Worm (Caenorhabditis elegans) whole organism, L4 larva: ENCODE data around the gene taf-11.1.

Source experiments
- D1046.2 ChIP-seq: fragments of 200-800 bp; sonication (Bioruptor generic); IDR thresholded peaks from 2 replicates; pipeline ENCODE4 v1.3.6; 2022; ENCODE audit warnings: missing genetic modification characterization, missing compliant biosample characterization
- F10B5.3 ChIP-seq: sonication (generic microtip); optimal IDR thresholded peaks from 2 replicates; lab custom pipeline; 2016; ENCODE audit warnings: mild to moderate bottlenecking, missing genetic modification characterization, missing compliant biosample characterization
- F37D6.2 ChIP-seq: sonication (generic microtip); optimal IDR thresholded peaks from 2 replicates; lab custom pipeline; 2016; ENCODE audit warnings: mild to moderate bottlenecking, missing genetic modification characterization, missing compliant biosample characterization
- F49E8.2 ChIP-seq: sonication (generic microtip); optimal IDR thresholded peaks from 2 replicates; lab custom pipeline; 2016; ENCODE audit warnings: missing compliant biosample characterization, mild to moderate bottlenecking, missing genetic modification characterization, borderline replicate concordance
- T20F7.1 ChIP-seq: fragments of 200-800 bp; sonication (Bioruptor generic); optimal IDR thresholded peaks from 2 replicates; lab custom pipeline; 2018; ENCODE audit warnings: mild to moderate bottlenecking, missing genetic modification characterization, missing compliant biosample characterization
- Y105C5A.15 ChIP-seq: fragments of 200-800 bp; sonication (Bioruptor generic); IDR thresholded peaks from 2 replicates; pipeline ENCODE4 v1.3.6; 2022; ENCODE audit warnings: missing genetic modification characterization, missing compliant biosample characterization
- Y75B8A.6 ChIP-seq: fragments of 200-800 bp; sonication (Bioruptor generic); IDR thresholded peaks from 2 replicates; pipeline ENCODE4 v1.3.6; 2022; ENCODE audit warnings: missing genetic modification reagents, missing genetic modification characterization, missing compliant biosample characterization
- aly-2 ChIP-seq: sonication (generic microtip); optimal IDR thresholded peaks from 2 replicates; lab custom pipeline; 2018; ENCODE audit warnings: missing biosample characterization, missing genetic modification characterization
- ceh-20 ChIP-seq: fragments of 200-800 bp; sonication (Bioruptor generic); IDR thresholded peaks from 2 replicates; pipeline ENCODE4 v1.3.6; 2022; ENCODE audit warnings: missing genetic modification reagents, missing genetic modification characterization, missing compliant biosample characterization
- ceh-28 ChIP-seq: fragments of 150-350 bp; optimal IDR thresholded peaks from 2 replicates; lab custom pipeline; 2014; ENCODE audit warnings: missing biosample characterization, missing genetic modification reagents, missing genetic modification characterization
- ceh-44 ChIP-seq: fragments of 200-800 bp; sonication (Bioruptor generic); IDR thresholded peaks from 2 replicates; pipeline ENCODE4 v1.3.6; 2022; ENCODE audit warnings: missing genetic modification reagents, missing genetic modification characterization, missing compliant biosample characterization
- ces-1 ChIP-seq: fragments of 150-350 bp; sonication (generic microtip); optimal IDR thresholded peaks from 4 replicates; lab custom pipeline; 2014; ENCODE audit warnings: missing biosample characterization, missing genetic modification reagents, missing genetic modification characterization
- ctbp-1 ChIP-seq: fragments of 200-800 bp; sonication (Bioruptor generic); IDR thresholded peaks from 2 replicates; pipeline ENCODE4 v1.3.6; 2022; ENCODE audit warnings: missing genetic modification reagents, missing genetic modification characterization, missing compliant biosample characterization
- daf-16 ChIP-seq, 3 experiments: sonication (generic microtip); optimal IDR thresholded peaks; 2 replicates each; lab custom pipeline; 2016 to 2017; ENCODE audit warnings: missing genetic modification characterization in 3 of 3, missing genetic modification reagents in 3 of 3, mild to moderate bottlenecking in 2 of 3, missing compliant biosample characterization in 2 of 3, missing biosample characterization in 1 of 3, moderate library complexity in 1 of 3
- daf-19 ChIP-seq: fragments of 200-800 bp; sonication (Bioruptor generic); conservative IDR thresholded peaks from 2 replicates; pipeline ENCODE4 v1.3.6; 2022; ENCODE audit warnings: missing genetic modification characterization, missing compliant biosample characterization
- dmd-9 ChIP-seq: fragments of 200-800 bp; sonication (Bioruptor generic); IDR thresholded peaks from 2 replicates; pipeline ENCODE4 v1.3.6; 2022; ENCODE audit warnings: missing genetic modification reagents, missing genetic modification characterization, missing compliant biosample characterization
- duxl-1 ChIP-seq: sonication (generic microtip); optimal IDR thresholded peaks from 2 replicates; lab custom pipeline; 2016; ENCODE audit warnings: mild to moderate bottlenecking, missing genetic modification characterization, moderate library complexity, missing compliant biosample characterization; ENCODE audit not compliant: poor library complexity
- fos-1 ChIP-seq: fragments of 150-350 bp; optimal IDR thresholded peaks from 2 replicates; lab custom pipeline; 2014; ENCODE audit warnings: missing biosample characterization, missing genetic modification characterization
- hif-1 ChIP-seq, 2 experiments: sonication (generic microtip); optimal IDR thresholded peaks; 2 replicates each; lab custom pipeline; 2016 to 2017; ENCODE audit warnings: missing compliant biosample characterization in 2 of 2, missing genetic modification characterization in 2 of 2, missing genetic modification reagents in 2 of 2, missing genotype in 2 of 2, mild to moderate bottlenecking in 1 of 2
- hlh-11 ChIP-seq: fragments of 200-800 bp; sonication (Bioruptor generic); optimal IDR thresholded peaks from 2 replicates; lab custom pipeline; 2018; ENCODE audit warnings: mild to moderate bottlenecking, missing genetic modification characterization, missing compliant biosample characterization
- hlh-30 ChIP-seq: sonication (generic microtip); optimal IDR thresholded peaks from 2 replicates; lab custom pipeline; 2017; ENCODE audit warnings: antibody characterized with exemption, mild to moderate bottlenecking, missing genetic modification characterization, missing compliant biosample characterization; ENCODE audit not compliant: insufficient read depth
- lin-1 ChIP-seq: fragments of 200-800 bp; sonication (Bioruptor generic); IDR thresholded peaks from 2 replicates; pipeline ENCODE4 v1.3.6; 2022; ENCODE audit warnings: missing genetic modification reagents, missing genetic modification characterization, missing compliant biosample characterization
- lin-39 ChIP-seq: fragments of 150-350 bp; optimal IDR thresholded peaks from 2 replicates; lab custom pipeline; 2014; ENCODE audit warnings: missing biosample characterization, missing genetic modification reagents, missing genetic modification characterization
- lsy-2 ChIP-seq, 2 experiments: fragments of 150-350 bp in 1 of 2; sonication (generic microtip) in 1 of 2; optimal IDR thresholded peaks; 2 replicates each; lab custom pipeline; 2014 to 2017; ENCODE audit warnings: missing biosample characterization in 2 of 2, missing genetic modification characterization in 2 of 2
- madf-5 ChIP-seq, 2 experiments: fragments of 200-800 bp; sonication (Bioruptor generic); IDR thresholded peaks; 2 replicates each; pipeline ENCODE4 v1.3.6; 2022; ENCODE audit warnings: missing compliant biosample characterization in 2 of 2, missing genetic modification characterization in 2 of 2
- madf-9 ChIP-seq: fragments of 200-800 bp; sonication (Bioruptor generic); conservative IDR thresholded peaks from 2 replicates; pipeline ENCODE4 v1.3.6; 2022; ENCODE audit warnings: missing genetic modification reagents, missing genetic modification characterization, missing compliant biosample characterization
- mep-1 ChIP-seq: fragments of 150-350 bp; sonication (generic microtip); optimal IDR thresholded peaks from 3 replicates; lab custom pipeline; 2014; ENCODE audit warnings: missing biosample characterization, missing genetic modification characterization
- mes-2 ChIP-seq: sonication (generic microtip); optimal IDR thresholded peaks from 2 replicates; lab custom pipeline; 2016; ENCODE audit warnings: missing genotype, mild to moderate bottlenecking, missing genetic modification characterization, missing compliant biosample characterization; ENCODE audit not compliant: poor library complexity, severe bottlenecking
- mxl-3 ChIP-seq: fragments of 200-800 bp; sonication (Bioruptor generic); optimal IDR thresholded peaks from 2 replicates; lab custom pipeline; 2018; ENCODE audit warnings: mild to moderate bottlenecking, missing genetic modification characterization, missing compliant biosample characterization
- nhr-10 ChIP-seq: fragments of 150-350 bp; optimal IDR thresholded peaks from 2 replicates; lab custom pipeline; 2014; ENCODE audit warnings: missing biosample characterization, missing genetic modification characterization
- nhr-102 ChIP-seq: sonication (generic microtip); optimal IDR thresholded peaks from 2 replicates; lab custom pipeline; 2016; ENCODE audit warnings: mild to moderate bottlenecking, missing genetic modification characterization, moderate library complexity, missing compliant biosample characterization
- nhr-237 ChIP-seq: sonication (generic microtip); optimal IDR thresholded peaks from 2 replicates; lab custom pipeline; 2017; ENCODE audit warnings: missing biosample characterization, missing genetic modification characterization
- nhr-25 ChIP-seq: sonication (generic microtip); optimal IDR thresholded peaks from 2 replicates; lab custom pipeline; 2017; ENCODE audit warnings: missing genetic modification characterization, mild to moderate bottlenecking, missing compliant biosample characterization, antibody characterized with exemption, moderate library complexity, borderline replicate concordance; ENCODE audit not compliant: insufficient read depth
- nhr-6 ChIP-seq: fragments of 150-350 bp; optimal IDR thresholded peaks from 2 replicates; lab custom pipeline; 2014; ENCODE audit warnings: missing biosample characterization, missing genetic modification characterization
- nhr-76 ChIP-seq: fragments of 150-350 bp; optimal IDR thresholded peaks from 2 replicates; lab custom pipeline; 2014; ENCODE audit warnings: missing biosample characterization, missing genetic modification characterization
- nhr-77 ChIP-seq: fragments of 150-350 bp; optimal IDR thresholded peaks from 2 replicates; lab custom pipeline; 2014; ENCODE audit warnings: missing biosample characterization, missing genetic modification characterization
- pqm-1 ChIP-seq: sonication (generic microtip); optimal IDR thresholded peaks from 2 replicates; lab custom pipeline; 2017; ENCODE audit warnings: missing biosample characterization, missing genetic modification characterization
- rbr-2 ChIP-seq: sonication (generic microtip); optimal IDR thresholded peaks from 2 replicates; lab custom pipeline; 2016; ENCODE audit warnings: missing genotype, missing genetic modification characterization, missing compliant biosample characterization
- sdz-12 ChIP-seq: fragments of 200-800 bp; sonication (Bioruptor generic); optimal IDR thresholded peaks from 2 replicates; lab custom pipeline; 2018; ENCODE audit warnings: mild to moderate bottlenecking, missing genetic modification characterization, missing compliant biosample characterization
- set-16 ChIP-seq: fragments of 200-800 bp; sonication (Bioruptor generic); IDR thresholded peaks from 2 replicates; pipeline ENCODE4 v1.3.6; 2022; ENCODE audit warnings: missing genetic modification reagents, missing genetic modification characterization, missing compliant biosample characterization
- snpc-4 ChIP-seq: fragments of 150-350 bp; optimal IDR thresholded peaks from 2 replicates; lab custom pipeline; 2014; ENCODE audit warnings: missing biosample characterization, missing genetic modification characterization
- spr-1 ChIP-seq: sonication (generic microtip); optimal IDR thresholded peaks from 2 replicates; lab custom pipeline; 2016; ENCODE audit warnings: mild to moderate bottlenecking, missing genetic modification characterization, missing compliant biosample characterization
- tag-97 ChIP-seq: fragments of 200-800 bp; sonication (Bioruptor generic); IDR thresholded peaks from 2 replicates; pipeline ENCODE4 v1.3.6; 2022; ENCODE audit warnings: missing genetic modification characterization, missing compliant biosample characterization
- unc-39 ChIP-seq: sonication (generic microtip); optimal IDR thresholded peaks from 2 replicates; lab custom pipeline; 2017; ENCODE audit warnings: missing biosample characterization, missing genetic modification characterization
- vab-7 ChIP-seq: fragments of 200-800 bp; sonication (Bioruptor generic); IDR thresholded peaks from 2 replicates; pipeline ENCODE4 v1.3.6; 2022; ENCODE audit warnings: missing genetic modification reagents, missing genetic modification characterization, missing compliant biosample characterization
- zfp-3 ChIP-seq: fragments of 200-800 bp; sonication (Bioruptor generic); conservative IDR thresholded peaks from 2 replicates; pipeline ENCODE4 v1.3.6; 2022; ENCODE audit warnings: missing genetic modification reagents, missing genetic modification characterization, missing compliant biosample characterization
- zip-11 ChIP-seq: fragments of 200-800 bp; sonication (Bioruptor generic); IDR thresholded peaks from 2 replicates; pipeline ENCODE4 v1.3.6; 2022; ENCODE audit warnings: missing genetic modification characterization, missing compliant biosample characterization

Gene taf-11.1

DNA sequence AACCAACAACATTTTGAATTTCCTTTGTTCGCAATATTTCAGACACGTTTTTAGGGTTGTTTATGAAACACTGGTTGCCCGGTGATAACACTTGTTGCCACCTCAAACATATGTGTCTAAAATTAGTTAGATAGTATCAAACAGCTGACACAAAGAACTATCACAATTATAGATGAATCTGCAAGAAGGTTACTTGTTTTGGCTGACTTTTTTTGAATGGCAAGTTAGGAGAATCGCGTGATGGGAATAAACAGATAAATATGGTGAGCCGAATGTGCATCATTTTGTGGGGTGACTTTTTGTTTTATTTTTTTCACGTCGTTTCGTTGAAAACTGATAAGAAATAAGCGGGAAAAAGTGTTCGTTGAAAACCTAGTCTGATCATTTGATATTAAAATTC lies 9.8 kb upstream of the taf-11.1 start (continued):
- no peak for TF ChIP-seq mes-2
- no peak for TF ChIP-seq nhr-10 (tag; lab: Kevin White, UChicago)
- no peak for TF ChIP-seq ceh-28 (tag; lab: Kevin White, UChicago)
- no peak for TF ChIP-seq unc-39 (tag; lab: Kevin White, UChicago)
- TF ChIP-seq ces-1 (GFP tag; lab: Kevin White, UChicago), result no peak
- no peak for TF ChIP-seq T20F7.1 (GFP tag; lab: Kevin White, UChicago)
- TF ChIP-seq set-16, result no peak
- no peak for TF ChIP-seq ceh-20 (GFP tag; lab: Robert Waterston, UW)
- no peak for TF ChIP-seq nhr-76
- TF ChIP-seq mxl-3 (GFP tag; lab: Kevin White, UChicago), result peak; percentile 3
- TF ChIP-seq hif-1 (tag; optimal IDR thresholded peaks at IDR 0.05; lab: Kevin White, UChicago), result no peak
- TF ChIP-seq D1046.2 (GFP tag; lab: Robert Waterston, UW), result no peak
- no peak for TF ChIP-seq daf-19 (GFP tag; lab: Robert Waterston, UW)
- TF ChIP-seq lsy-2 (tag; optimal IDR thresholded peaks at IDR 0.05; lab: Kevin White, UChicago), result peak in 1 of 2 experiments; percentile 0
- peak; percentile 62 for TF ChIP-seq pqm-1 (tag; lab: Kevin White, UChicago)
- TF ChIP-seq F37D6.2, result no peak
- TF ChIP-seq daf-16 (GFP tag; optimal IDR thresholded peaks at IDR 0.05; lab: Kevin White, UChicago), result peak in 1 of 2 experiments; percentile 3
- peak; percentile 99 for TF ChIP-seq daf-16 (tag; optimal IDR thresholded peaks at IDR 0.05; lab: Kevin White, UChicago)
- TF ChIP-seq hlh-30 (tag; lab: Kevin White, UChicago), result peak; percentile 36
- TF ChIP-seq hlh-11 (tag; lab: Kevin White, UChicago), result peak; percentile 73
- TF ChIP-seq nhr-6 (tag; lab: Kevin White, UChicago), result no peak
- TF ChIP-seq Y75B8A.6 (GFP tag; lab: Robert Waterston, UW), result no peak

ce11 chrX:4246237-4246697 lies 8.7 kb upstream of the taf-11.1 start:
- TF ChIP-seq madf-5 (GFP tag; IDR thresholded peaks at IDR 0.05; lab: Robert Waterston, UW) (no peak), ces-1 (GFP tag; lab: Kevin White, UChicago) (no peak), rbr-2 (tag; lab: Kevin White, UChicago) (no peak), hlh-11 (tag; lab: Kevin White, UChicago) (peak; percentile 45), mxl-3 (GFP tag; lab: Kevin White, UChicago) (peak; percentile 70), F37D6.2 (no peak), tag-97 (GFP tag; lab: Robert Waterston, UW) (no peak), F49E8.2 (tag; lab: Kevin White, UChicago) (no peak), duxl-1 (tag; lab: Kevin White, UChicago) (no peak), nhr-25 (tag; lab: Kevin White, UChicago) (no peak), snpc-4 (no peak), nhr-6 (tag; lab: Kevin White, UChicago) (no peak), lin-39 (tag; lab: Kevin White, UChicago) (no peak), zip-11 (GFP tag; lab: Robert Waterston, UW) (no peak), fos-1 (tag; lab: Kevin White, UChicago) (no peak), daf-19 (GFP tag; lab: Robert Waterston, UW) (no peak), lsy-2 (tag; optimal IDR thresholded peaks at IDR 0.05; lab: Kevin White, UChicago) (no peak), T20F7.1 (GFP tag; lab: Kevin White, UChicago) (peak; percentile 52), nhr-237 (tag; lab: Kevin White, UChicago) (no peak), aly-2 (tag; lab: Kevin White, UChicago) (no peak), ctbp-1 (no peak), Y105C5A.15 (GFP tag; lab: Robert Waterston, UW) (no peak), daf-16 (GFP tag; optimal IDR thresholded peaks at IDR 0.05; lab: Kevin White, UChicago) (peak; percentile 8 to 58), daf-16 (tag; optimal IDR thresholded peaks at IDR 0.05; lab: Kevin White, UChicago) (peak; percentile 70), lin-1 (GFP tag; lab: Robert Waterston, UW) (no peak), dmd-9 (no peak), zfp-3 (peak; percentile 72), spr-1 (tag; lab: Kevin White, UChicago) (peak; percentile 2), vab-7 (GFP tag; lab: Robert Waterston, UW) (no peak), nhr-102 (tag; lab: Kevin White, UChicago) (peak; percentile 38), madf-9 (no peak), ceh-44 (GFP tag; lab: Robert Waterston, UW) (no peak), sdz-12 (GFP tag; lab: Kevin White, UChicago) (no peak), nhr-77 (tag; lab: Kevin White, UChicago) (peak; percentile 37), ceh-20 (GFP tag; lab: Robert Waterston, UW) (0 out of 2 replicates have a peak, but pooled peaks have one; percentile 35), mep-1 (peak; percentile 48), unc-39 (tag; lab: Kevin White, UChicago) (no peak), F10B5.3 (tag; lab: Kevin White, UChicago) (no peak)
